Fruit fly (Drosophila melanogaster) whole organism, embryonic: ENCODE measurements around the gene CG7781.

Experiments used
- Bdp1 ChIP-seq: fragments of 200-800 bp; sonication (Bioruptor generic); optimal IDR thresholded peaks from 3 replicates; lab custom pipeline; 2016; ENCODE audit warnings: missing biosample characterization, missing genetic modification characterization
- CG10979 ChIP-seq: fragments of 200-800 bp; sonication (Bioruptor generic); optimal IDR thresholded peaks from 2 replicates; lab custom pipeline; 2018; ENCODE audit warnings: missing biosample characterization, mild to moderate bottlenecking, missing genetic modification characterization, moderate library complexity
- CG11398 ChIP-seq: fragments of 200-800 bp; sonication (Bioruptor generic); optimal IDR thresholded peaks from 2 replicates; lab custom pipeline; 2016; ENCODE audit warnings: missing biosample characterization, missing genetic modification characterization
- CG12744 ChIP-seq: fragments of 200-800 bp; sonication (Bioruptor generic); optimal IDR thresholded peaks from 2 replicates; lab custom pipeline; 2016; ENCODE audit warnings: missing biosample characterization, missing genetic modification characterization
- CG13775 ChIP-seq: fragments of 200-800 bp; sonication (Bioruptor generic); optimal IDR thresholded peaks from 3 replicates; lab custom pipeline; 2017; ENCODE audit warnings: missing biosample characterization, mild to moderate bottlenecking, missing genetic modification characterization
- CG15696 ChIP-seq: fragments of 200-800 bp; sonication (Bioruptor generic); optimal IDR thresholded peaks from 2 replicates; lab custom pipeline; 2019; ENCODE audit warnings: missing biosample characterization, mild to moderate bottlenecking, missing genetic modification characterization, moderate library complexity
- CG18764 ChIP-seq: fragments of 200-800 bp; sonication (Bioruptor generic); optimal IDR thresholded peaks from 3 replicates; lab custom pipeline; 2016; ENCODE audit warnings: missing biosample characterization, missing genetic modification characterization
- CG2120 ChIP-seq: fragments of 200-800 bp; sonication (Bioruptor generic); optimal IDR thresholded peaks from 3 replicates; lab custom pipeline; 2016; ENCODE audit warnings: missing biosample characterization, missing genetic modification characterization
- CG2199 ChIP-seq: fragments of 200-800 bp; sonication (Bioruptor generic); IDR thresholded peaks from 3 replicates; pipeline ENCODE4 v1.3.6; 2022; ENCODE audit warnings: missing biosample characterization, missing genetic modification characterization
- CG2889 ChIP-seq: fragments of 200-800 bp; sonication (Bioruptor generic); IDR thresholded peaks from 3 replicates; pipeline ENCODE4 v1.3.6; 2022; ENCODE audit warnings: missing biosample characterization, missing genetic modification characterization
- CG30403 ChIP-seq: fragments of 200-800 bp; sonication (Bioruptor generic); optimal IDR thresholded peaks from 3 replicates; lab custom pipeline; 2016; ENCODE audit warnings: missing biosample characterization, missing genetic modification characterization
- CG4328 ChIP-seq: fragments of 200-800 bp; sonication (Bioruptor generic); optimal IDR thresholded peaks from 3 replicates; lab custom pipeline; 2017; ENCODE audit warnings: missing biosample characterization, missing genetic modification reagents, missing genetic modification characterization
- CG4424 ChIP-seq: fragments of 200-800 bp; sonication (Bioruptor generic); optimal IDR thresholded peaks from 3 replicates; lab custom pipeline; 2016; ENCODE audit warnings: missing biosample characterization, missing genetic modification characterization
- CG6689 ChIP-seq: fragments of 200-800 bp; sonication (Bioruptor generic); IDR thresholded peaks from 2 replicates; pipeline ENCODE4 v1.3.6; 2022; ENCODE audit warnings: missing biosample characterization, missing genetic modification characterization
- CG6765 ChIP-seq: fragments of 200-800 bp; sonication (Bioruptor generic); optimal IDR thresholded peaks from 3 replicates; lab custom pipeline; 2017; ENCODE audit warnings: missing biosample characterization, mild to moderate bottlenecking, missing genetic modification characterization
- CG7357 ChIP-seq: fragments of 200-800 bp; sonication (Bioruptor generic); IDR thresholded peaks from 3 replicates; pipeline ENCODE4 v1.3.6; 2022; ENCODE audit warnings: missing biosample characterization, missing genetic modification characterization
- CG7839 ChIP-seq: fragments of 200-800 bp; sonication (Bioruptor generic); optimal IDR thresholded peaks from 3 replicates; lab custom pipeline; 2018; ENCODE audit warnings: missing biosample characterization, mild to moderate bottlenecking, missing genetic modification characterization, moderate library complexity
- CG8924 ChIP-seq: fragments of 200-800 bp; optimal IDR thresholded peaks from 3 replicates; lab custom pipeline; 2019; ENCODE audit warnings: missing biosample characterization, mild to moderate bottlenecking, missing genetic modification characterization, moderate library complexity
- CG9932 ChIP-seq: fragments of 200-800 bp; sonication (Bioruptor generic); IDR thresholded peaks from 2 replicates; pipeline ENCODE4 v1.3.6; 2022; ENCODE audit warnings: missing biosample characterization, missing genetic modification characterization
- Dip3 ChIP-seq: fragments of 200-800 bp; sonication (Bioruptor generic); optimal IDR thresholded peaks from 3 replicates; lab custom pipeline; 2016; ENCODE audit warnings: missing biosample characterization, missing genetic modification characterization
- Dll ChIP-seq: fragments of 200-800 bp; sonication (Bioruptor generic); IDR thresholded peaks from 4 replicates; pipeline ENCODE4 v1.3.6; 2022; ENCODE audit warnings: missing biosample characterization, missing genetic modification characterization; ENCODE audit not compliant: partially characterized antibody
- E2f2 ChIP-seq: fragments of 200-800 bp; sonication (Bioruptor generic); IDR thresholded peaks from 2 replicates; pipeline ENCODE4 v1.3.6; 2022; ENCODE audit warnings: missing biosample characterization, missing genetic modification characterization
- Gsc ChIP-seq: fragments of 200-800 bp; sonication (Bioruptor generic); IDR thresholded peaks from 2 replicates; pipeline ENCODE4 v1.3.6; 2022; ENCODE audit warnings: missing biosample characterization, missing genetic modification characterization
- MBD-R2 ChIP-seq: fragments of 200-800 bp; sonication (Bioruptor generic); IDR thresholded peaks from 2 replicates; pipeline ENCODE4 v1.3.6; 2022; ENCODE audit warnings: missing biosample characterization, missing genetic modification characterization
- Nf-YB ChIP-seq: fragments of 200-800 bp; sonication (Bioruptor generic); optimal IDR thresholded peaks from 3 replicates; lab custom pipeline; 2019; ENCODE audit warnings: missing biosample characterization, mild to moderate bottlenecking, missing genetic modification characterization, moderate library complexity
- Oli ChIP-seq: fragments of 200-800 bp; sonication (Bioruptor generic); optimal IDR thresholded peaks from 2 replicates; lab custom pipeline; 2018; ENCODE audit warnings: missing biosample characterization, mild to moderate bottlenecking, missing genetic modification characterization, moderate library complexity
- Opbp ChIP-seq: fragments of 200-800 bp; sonication (Bioruptor generic); IDR thresholded peaks from 3 replicates; pipeline ENCODE4 v1.3.6; 2022; ENCODE audit warnings: missing biosample characterization, missing genetic modification characterization; ENCODE audit not compliant: partially characterized antibody
- Optix ChIP-seq: fragments of 200-800 bp; sonication (Bioruptor generic); IDR thresholded peaks from 3 replicates; pipeline ENCODE4 v1.3.6; 2022; ENCODE audit warnings: missing biosample characterization, missing genetic modification characterization
- Pdp1 ChIP-seq, 2 experiments: fragments of 200-800 bp; sonication (Bioruptor generic); optimal IDR thresholded peaks; 3 replicates each; lab custom pipeline; 2016; ENCODE audit warnings: missing biosample characterization in 2 of 2, missing genetic modification characterization in 2 of 2, mild to moderate bottlenecking in 1 of 2, moderate library complexity in 1 of 2
- Sox102F ChIP-seq: fragments of 200-800 bp; sonication (Bioruptor generic); optimal IDR thresholded peaks from 2 replicates; lab custom pipeline; 2018; ENCODE audit warnings: missing biosample characterization, mild to moderate bottlenecking, missing genetic modification characterization, moderate library complexity
- Xbp1 ChIP-seq: fragments of 200-800 bp; sonication (Bioruptor generic); optimal IDR thresholded peaks from 3 replicates; lab custom pipeline; 2016; ENCODE audit warnings: missing biosample characterization, mild to moderate bottlenecking, missing genetic modification characterization
- ara ChIP-seq: fragments of 200-800 bp; sonication (Bioruptor generic); IDR thresholded peaks from 2 replicates; pipeline ENCODE4 v1.3.6; 2022; ENCODE audit warnings: missing biosample characterization, missing genetic modification characterization
- ash1 ChIP-seq: fragments of 200-800 bp; sonication (Bioruptor generic); optimal IDR thresholded peaks from 2 replicates; lab custom pipeline; 2018; ENCODE audit warnings: missing biosample characterization, mild to moderate bottlenecking, missing genetic modification characterization
- az2 ChIP-seq: fragments of 200-800 bp; sonication (Bioruptor generic); optimal IDR thresholded peaks from 3 replicates; lab custom pipeline; 2016; ENCODE audit warnings: missing biosample characterization, missing genetic modification characterization
- corto ChIP-seq: fragments of 200-800 bp; sonication (Bioruptor generic); optimal IDR thresholded peaks from 2 replicates; lab custom pipeline; 2016; ENCODE audit warnings: missing biosample characterization, mild to moderate bottlenecking, missing genetic modification characterization, moderate library complexity
- fd64A ChIP-seq: fragments of 200-800 bp; sonication (Bioruptor generic); optimal IDR thresholded peaks from 3 replicates; lab custom pipeline; 2018; ENCODE audit warnings: missing biosample characterization, mild to moderate bottlenecking, missing genetic modification characterization
- fd96Cb ChIP-seq: fragments of 200-800 bp; sonication (Bioruptor generic); optimal IDR thresholded peaks from 2 replicates; lab custom pipeline; 2018; ENCODE audit warnings: missing biosample characterization, mild to moderate bottlenecking, missing genetic modification characterization, moderate library complexity
- gem ChIP-seq: fragments of 200-800 bp; sonication (Bioruptor generic); optimal IDR thresholded peaks from 2 replicates; lab custom pipeline; 2019; ENCODE audit warnings: missing biosample characterization, mild to moderate bottlenecking, missing genetic modification characterization, moderate library complexity
- hkb ChIP-seq, 2 experiments: fragments of 200-800 bp in 1 of 2; fragments of >200 bp in 1 of 2; sonication (Bioruptor generic) in 1 of 2; IDR thresholded peaks in 1 of 2; optimal IDR thresholded peaks in 1 of 2; 2 replicates each; pipeline versions ENCODE4 v1.3.6 to Lab custom; 2017 to 2022; ENCODE audit warnings: missing biosample characterization in 1 of 2, missing genetic modification characterization in 1 of 2
- kni ChIP-seq: fragments of 200-800 bp; sonication (Bioruptor generic); optimal IDR thresholded peaks from 3 replicates; lab custom pipeline; 2017; ENCODE audit warnings: mild to moderate bottlenecking, missing biosample characterization, missing genetic modification reagents, missing genetic modification characterization
- nom ChIP-seq: fragments of 200-800 bp; sonication (Bioruptor generic); optimal IDR thresholded peaks from 2 replicates; lab custom pipeline; 2017; ENCODE audit warnings: missing biosample characterization, missing genetic modification characterization, mild to moderate bottlenecking, moderate library complexity, missing genetic modification reagents
- peb ChIP-seq: fragments of 200-800 bp; sonication (Bioruptor generic); IDR thresholded peaks from 2 replicates; pipeline ENCODE4 v1.3.6; 2022; ENCODE audit warnings: missing biosample characterization, missing genetic modification characterization
- pnt ChIP-seq: fragments of 200-800 bp; sonication (Bioruptor generic); optimal IDR thresholded peaks from 3 replicates; lab custom pipeline; 2016; ENCODE audit warnings: missing biosample characterization, missing genetic modification characterization
- slbo ChIP-seq: fragments of 200-800 bp; sonication (Bioruptor generic); IDR thresholded peaks from 2 replicates; pipeline ENCODE4 v1.3.6; 2022; ENCODE audit warnings: missing biosample characterization, missing genetic modification characterization
- tna ChIP-seq: fragments of 200-800 bp; sonication (Bioruptor generic); IDR thresholded peaks from 2 replicates; pipeline ENCODE4 v1.3.6; 2022; ENCODE audit warnings: missing biosample characterization, missing genetic modification characterization; ENCODE audit not compliant: partially characterized antibody
- vvl ChIP-seq: fragments of 200-800 bp; sonication (Bioruptor generic); IDR thresholded peaks from 2 replicates; pipeline ENCODE4 v1.3.6; 2022; ENCODE audit warnings: missing biosample characterization, missing genetic modification characterization

Gene CG7781

DNA sequence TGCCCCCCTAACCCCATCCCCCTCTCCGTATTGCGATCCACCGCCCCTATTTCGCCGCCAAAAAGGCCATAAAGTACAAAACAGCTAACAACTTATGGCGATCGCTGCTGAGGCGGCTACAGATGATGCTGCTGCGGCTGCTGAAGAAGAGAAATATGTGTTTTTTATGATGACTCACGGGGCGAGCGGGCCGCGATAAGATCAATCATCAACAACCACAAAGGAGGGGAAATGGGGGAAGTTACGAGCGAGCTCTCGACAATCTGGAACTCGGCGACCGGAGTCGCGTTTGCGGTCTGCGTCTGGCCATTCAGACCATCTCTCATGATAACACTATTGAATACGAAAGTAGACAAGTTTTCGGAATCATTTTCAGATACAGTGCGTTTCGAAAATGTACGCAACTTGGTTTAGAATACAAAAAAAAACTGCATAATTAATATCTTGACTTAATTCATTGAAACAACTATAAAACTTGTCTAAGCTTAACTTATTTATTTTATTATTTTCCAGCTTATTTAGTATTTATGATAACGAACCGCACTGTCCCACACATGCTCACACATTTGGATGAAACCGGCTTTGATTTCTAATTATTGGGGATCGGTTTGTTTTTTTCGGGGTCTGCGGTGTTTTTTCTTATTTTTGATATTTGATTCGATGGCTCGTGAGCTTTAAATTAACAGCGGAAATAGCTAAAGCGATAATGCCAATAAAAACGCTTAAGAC lies 32.9 kb downstream of the CG7781 start (continued):
- TF ChIP-seq CG15696 (tag; lab: Kevin White, UChicago) = peak; percentile 87

DNA sequence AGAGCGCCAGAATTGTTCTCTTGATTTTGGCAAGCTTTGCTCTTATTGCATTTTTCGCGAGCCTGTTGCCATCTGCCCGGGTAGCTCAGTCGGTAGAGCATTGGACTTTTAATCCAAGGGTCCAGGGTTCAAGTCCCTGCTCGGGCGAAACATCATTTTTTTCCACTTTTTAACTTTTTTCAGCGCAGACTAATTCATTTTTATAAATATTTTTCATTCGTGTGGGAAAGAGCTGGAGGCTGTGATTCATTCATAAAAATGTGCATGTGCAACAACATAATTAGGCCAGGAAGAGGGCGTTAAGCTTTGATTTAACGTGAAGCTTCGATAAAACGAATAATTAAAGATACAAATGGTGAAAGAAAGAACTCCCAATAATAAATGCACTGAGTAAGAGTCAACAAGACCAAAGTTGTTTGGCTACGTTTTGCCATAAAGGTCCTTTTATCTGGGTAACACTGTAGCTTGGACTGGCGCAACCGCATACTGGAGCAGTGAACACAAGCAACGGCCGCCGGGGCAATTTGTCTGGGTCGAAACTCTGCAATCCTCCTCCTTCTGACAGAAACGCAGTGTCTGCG lies 34.5 kb downstream of the CG7781 start:
- no peak for TF ChIP-seq hkb (optimal IDR thresholded peaks at IDR 0.05; lab: Kevin White, UChicago)
- peak; percentile 23; the same call in 1 of the 2 replicates for TF ChIP-seq hkb (GFP tag; IDR thresholded peaks at IDR 0.05; lab: Robert Waterston, UW)
- no peak for TF ChIP-seq MBD-R2 (GFP tag; lab: Robert Waterston, UW)
- TF ChIP-seq Optix (GFP tag; lab: Robert Waterston, UW) = peak; percentile 26; the same call in 1 of the 3 replicates
- peak; percentile 41; the same call in 1 of the 2 replicates for TF ChIP-seq CG6689 (GFP tag; lab: Robert Waterston, UW)
- no peak for TF ChIP-seq CG12744 (GFP tag; lab: Kevin White, UChicago)
- peak; percentile 68 for TF ChIP-seq corto (GFP tag; lab: Kevin White, UChicago)
- TF ChIP-seq Opbp (GFP tag; lab: Robert Waterston, UW) = no peak
- no peak for TF ChIP-seq CG6765 (GFP tag; lab: Kevin White, UChicago)
- no peak for TF ChIP-seq CG18764
- TF ChIP-seq CG7839 (tag; lab: Kevin White, UChicago) = peak; percentile 43
- peak; percentile 30; the same call in 1 of the 2 replicates for TF ChIP-seq vvl (GFP tag; lab: Robert Waterston, UW)
- TF ChIP-seq Dll (GFP tag; lab: Robert Waterston, UW) = no peak
- 0 out of 3 replicates have a peak, but pooled peaks have one; percentile 62 for TF ChIP-seq CG2199 (GFP tag; lab: Robert Waterston, UW)
- no peak for TF ChIP-seq ash1 (GFP tag; lab: Kevin White, UChicago)
- peak; percentile 67 for TF ChIP-seq Bdp1 (GFP tag; lab: Kevin White, UChicago)
- TF ChIP-seq Pdp1 (GFP tag; optimal IDR thresholded peaks at IDR 0.05; lab: Kevin White, UChicago) = peak in 1 of 2 experiments; percentile 23
- 0 out of 3 replicates have a peak, but pooled peaks have one; percentile 23 for TF ChIP-seq CG7357 (GFP tag; lab: Robert Waterston, UW)
- peak; percentile 23; the same call in 1 of the 2 replicates for TF ChIP-seq ara (GFP tag; lab: Robert Waterston, UW)
- TF ChIP-seq Gsc (GFP tag; lab: Robert Waterston, UW) = no peak
- TF ChIP-seq Dip3 (GFP tag; lab: Kevin White, UChicago) = no peak
- TF ChIP-seq tna (GFP tag; lab: Robert Waterston, UW) = no peak
- no peak for TF ChIP-seq kni (GFP tag; lab: Kevin White, UChicago)
- TF ChIP-seq Nf-YB (GFP tag; lab: Kevin White, UChicago) = no peak
- TF ChIP-seq peb (GFP tag; lab: Robert Waterston, UW) = no peak
- peak; percentile 0 for TF ChIP-seq CG8924 (tag; lab: Kevin White, UChicago)
- peak; percentile 92 for TF ChIP-seq nom (GFP tag; lab: Kevin White, UChicago)
- peak; percentile 27 for TF ChIP-seq gem (tag; lab: Kevin White, UChicago)
- TF ChIP-seq CG11398 (GFP tag; lab: Kevin White, UChicago) = no peak
- peak; percentile 34 for TF ChIP-seq Sox102F (GFP tag; lab: Kevin White, UChicago)
- no peak for TF ChIP-seq fd64A (GFP tag; lab: Kevin White, UChicago)
- peak; percentile 9 for TF ChIP-seq CG4424 (GFP tag; lab: Kevin White, UChicago)
- peak; percentile 28 for TF ChIP-seq CG13775 (GFP tag; lab: Kevin White, UChicago)
- peak; percentile 39 for TF ChIP-seq CG10979 (tag; lab: Kevin White, UChicago)
- TF ChIP-seq CG2120 (GFP tag; lab: Kevin White, UChicago) = no peak
- no peak for TF ChIP-seq CG9932 (GFP tag; lab: Robert Waterston, UW)
- peak; percentile 1 for TF ChIP-seq az2 (GFP tag; lab: Kevin White, UChicago)
- peak; percentile 9 for TF ChIP-seq fd96Cb (tag; lab: Kevin White, UChicago)
- no peak for TF ChIP-seq CG30403 (GFP tag; lab: Kevin White, UChicago)
- no peak for TF ChIP-seq CG4328 (GFP tag; lab: Kevin White, UChicago)
- peak; percentile 15 for TF ChIP-seq Xbp1
- TF ChIP-seq pnt = peak; percentile 28
- TF ChIP-seq Oli = peak; percentile 10
- no peak for TF ChIP-seq E2f2
- TF ChIP-seq slbo (GFP tag; lab: Robert Waterston, UW) = peak; percentile 28; the same call in 1 of the 2 replicates
- TF ChIP-seq CG2889 (GFP tag; lab: Robert Waterston, UW) = no peak
